Worm (Caenorhabditis elegans) whole organism, L4 larva: ENCODE results near the gene Y49F6B.9.

Experiments
- T20F7.1 ChIP-seq: fragments of 200-800 bp; sonication (Bioruptor generic); optimal IDR thresholded peaks from 2 replicates; lab custom pipeline; 2018; ENCODE audit warnings: mild to moderate bottlenecking, missing genetic modification characterization, missing compliant biosample characterization
- Y48G9A.11 ChIP-seq: fragments of 200-800 bp; sonication (Bioruptor generic); IDR thresholded peaks from 2 replicates; pipeline ENCODE4 v1.3.6; 2022; ENCODE audit warnings: missing genetic modification reagents, missing genetic modification characterization, missing compliant biosample characterization
- aha-1 ChIP-seq: fragments of 150-350 bp; peaks from one replicate; lab custom pipeline; 2014; ENCODE audit warnings: missing biosample characterization, missing genetic modification characterization
- aly-2 ChIP-seq: sonication (generic microtip); optimal IDR thresholded peaks from 2 replicates; lab custom pipeline; 2018; ENCODE audit warnings: missing biosample characterization, missing genetic modification characterization
- ama-1 ChIP-seq: fragments of 150-350 bp; optimal IDR thresholded peaks from 2 replicates; lab custom pipeline; 2014; ENCODE audit warnings: inconsistent platforms, mixed read lengths
- arid-1 ChIP-seq: fragments of 200-800 bp; sonication (Bioruptor generic); conservative IDR thresholded peaks from 2 replicates; pipeline ENCODE4 v1.3.6; 2022; ENCODE audit warnings: missing genetic modification reagents, missing genetic modification characterization, missing compliant biosample characterization
- ceh-44 ChIP-seq: fragments of 200-800 bp; sonication (Bioruptor generic); IDR thresholded peaks from 2 replicates; pipeline ENCODE4 v1.3.6; 2022; ENCODE audit warnings: missing genetic modification reagents, missing genetic modification characterization, missing compliant biosample characterization
- ceh-62 ChIP-seq: sonication (generic microtip); optimal IDR thresholded peaks from 2 replicates; lab custom pipeline; 2017; ENCODE audit warnings: missing biosample characterization, missing genetic modification characterization
- ceh-82 ChIP-seq: sonication (generic microtip); optimal IDR thresholded peaks from 2 replicates; lab custom pipeline; 2017; ENCODE audit warnings: missing biosample characterization, missing genetic modification characterization
- ces-1 ChIP-seq: fragments of 150-350 bp; sonication (generic microtip); optimal IDR thresholded peaks from 4 replicates; lab custom pipeline; 2014; ENCODE audit warnings: missing biosample characterization, missing genetic modification reagents, missing genetic modification characterization
- ctbp-1 ChIP-seq: fragments of 200-800 bp; sonication (Bioruptor generic); IDR thresholded peaks from 2 replicates; pipeline ENCODE4 v1.3.6; 2022; ENCODE audit warnings: missing genetic modification reagents, missing genetic modification characterization, missing compliant biosample characterization
- daf-16 ChIP-seq, 3 experiments: sonication (generic microtip); optimal IDR thresholded peaks; 2 replicates each; lab custom pipeline; 2016 to 2017; ENCODE audit warnings: missing genetic modification characterization in 3 of 3, missing genetic modification reagents in 3 of 3, mild to moderate bottlenecking in 2 of 3, missing compliant biosample characterization in 2 of 3, missing biosample characterization in 1 of 3, moderate library complexity in 1 of 3
- daf-19 ChIP-seq: fragments of 200-800 bp; sonication (Bioruptor generic); conservative IDR thresholded peaks from 2 replicates; pipeline ENCODE4 v1.3.6; 2022; ENCODE audit warnings: missing genetic modification characterization, missing compliant biosample characterization
- daf-8 ChIP-seq: fragments of 200-800 bp; sonication (Bioruptor generic); IDR thresholded peaks from 2 replicates; pipeline ENCODE4 v1.3.6; 2022; ENCODE audit warnings: missing genetic modification characterization, missing compliant biosample characterization
- hlh-30 ChIP-seq: sonication (generic microtip); optimal IDR thresholded peaks from 2 replicates; lab custom pipeline; 2017; ENCODE audit warnings: antibody characterized with exemption, mild to moderate bottlenecking, missing genetic modification characterization, missing compliant biosample characterization; ENCODE audit not compliant: insufficient read depth
- hmg-1.1 ChIP-seq: fragments of 200-800 bp; sonication (Bioruptor generic); IDR thresholded peaks from 2 replicates; pipeline ENCODE4 v1.3.6; 2022; ENCODE audit warnings: missing genetic modification reagents, missing genetic modification characterization, missing compliant biosample characterization
- lin-15B ChIP-seq: fragments of 150-350 bp; sonication (generic microtip); optimal IDR thresholded peaks from 3 replicates; lab custom pipeline; 2014; ENCODE audit warnings: missing biosample characterization, missing genetic modification characterization
- lin-39 ChIP-seq: fragments of 150-350 bp; optimal IDR thresholded peaks from 2 replicates; lab custom pipeline; 2014; ENCODE audit warnings: missing biosample characterization, missing genetic modification reagents, missing genetic modification characterization
- lsy-2 ChIP-seq, 2 experiments: fragments of 150-350 bp in 1 of 2; sonication (generic microtip) in 1 of 2; optimal IDR thresholded peaks; 2 replicates each; lab custom pipeline; 2014 to 2017; ENCODE audit warnings: missing biosample characterization in 2 of 2, missing genetic modification characterization in 2 of 2
- mdt-29 ChIP-seq: fragments of 200-800 bp; sonication (Bioruptor generic); IDR thresholded peaks from 2 replicates; pipeline ENCODE4 v1.3.6; 2022; ENCODE audit warnings: missing genetic modification reagents, missing genetic modification characterization, missing compliant biosample characterization
- mes-2 ChIP-seq: sonication (generic microtip); optimal IDR thresholded peaks from 2 replicates; lab custom pipeline; 2016; ENCODE audit warnings: missing genotype, mild to moderate bottlenecking, missing genetic modification characterization, missing compliant biosample characterization; ENCODE audit not compliant: poor library complexity, severe bottlenecking
- mxl-2 ChIP-seq: fragments of 200-800 bp; sonication (Bioruptor generic); conservative IDR thresholded peaks from 2 replicates; pipeline ENCODE4 v1.3.6; 2022; ENCODE audit warnings: missing genetic modification reagents, missing genetic modification characterization, missing compliant biosample characterization
- nhr-10 ChIP-seq: fragments of 150-350 bp; optimal IDR thresholded peaks from 2 replicates; lab custom pipeline; 2014; ENCODE audit warnings: missing biosample characterization, missing genetic modification characterization
- nhr-11 ChIP-seq: fragments of 150-350 bp; optimal IDR thresholded peaks from 2 replicates; lab custom pipeline; 2014; ENCODE audit warnings: missing biosample characterization, missing genetic modification characterization
- nhr-237 ChIP-seq: sonication (generic microtip); optimal IDR thresholded peaks from 2 replicates; lab custom pipeline; 2017; ENCODE audit warnings: missing biosample characterization, missing genetic modification characterization
- nhr-25 ChIP-seq: sonication (generic microtip); optimal IDR thresholded peaks from 2 replicates; lab custom pipeline; 2017; ENCODE audit warnings: missing genetic modification characterization, mild to moderate bottlenecking, missing compliant biosample characterization, antibody characterized with exemption, moderate library complexity, borderline replicate concordance; ENCODE audit not compliant: insufficient read depth
- nhr-41 ChIP-seq: fragments of 200-800 bp; sonication (Bioruptor generic); IDR thresholded peaks from 2 replicates; pipeline ENCODE4 v1.3.6; 2022; ENCODE audit warnings: missing genetic modification reagents, missing genetic modification characterization, missing compliant biosample characterization
- nhr-48 ChIP-seq: sonication (generic microtip); optimal IDR thresholded peaks from 2 replicates; lab custom pipeline; 2016; ENCODE audit warnings: mild to moderate bottlenecking, missing genetic modification characterization, missing compliant biosample characterization
- nhr-76 ChIP-seq: fragments of 150-350 bp; optimal IDR thresholded peaks from 2 replicates; lab custom pipeline; 2014; ENCODE audit warnings: missing biosample characterization, missing genetic modification characterization
- rbr-2 ChIP-seq: sonication (generic microtip); optimal IDR thresholded peaks from 2 replicates; lab custom pipeline; 2016; ENCODE audit warnings: missing genotype, missing genetic modification characterization, missing compliant biosample characterization
- sdz-12 ChIP-seq: fragments of 200-800 bp; sonication (Bioruptor generic); optimal IDR thresholded peaks from 2 replicates; lab custom pipeline; 2018; ENCODE audit warnings: mild to moderate bottlenecking, missing genetic modification characterization, missing compliant biosample characterization
- spr-3 ChIP-seq: fragments of 200-800 bp; sonication (Bioruptor generic); optimal IDR thresholded peaks from 2 replicates; lab custom pipeline; 2018; ENCODE audit warnings: mild to moderate bottlenecking, missing genetic modification characterization, missing compliant biosample characterization
- tag-97 ChIP-seq: fragments of 200-800 bp; sonication (Bioruptor generic); IDR thresholded peaks from 2 replicates; pipeline ENCODE4 v1.3.6; 2022; ENCODE audit warnings: missing genetic modification characterization, missing compliant biosample characterization
- unc-130 ChIP-seq: sonication (generic microtip); optimal IDR thresholded peaks from 2 replicates; lab custom pipeline; 2016; ENCODE audit warnings: missing genetic modification reagents, missing genetic modification characterization, missing compliant biosample characterization
- unc-39 ChIP-seq: sonication (generic microtip); optimal IDR thresholded peaks from 2 replicates; lab custom pipeline; 2017; ENCODE audit warnings: missing biosample characterization, missing genetic modification characterization
- vab-7 ChIP-seq: fragments of 200-800 bp; sonication (Bioruptor generic); IDR thresholded peaks from 2 replicates; pipeline ENCODE4 v1.3.6; 2022; ENCODE audit warnings: missing genetic modification reagents, missing genetic modification characterization, missing compliant biosample characterization
- zfp-2 ChIP-seq: sonication (generic microtip); optimal IDR thresholded peaks from 2 replicates; lab custom pipeline; 2016; ENCODE audit warnings: mild to moderate bottlenecking, missing genetic modification characterization, missing compliant biosample characterization
- zfp-3 ChIP-seq: fragments of 200-800 bp; sonication (Bioruptor generic); conservative IDR thresholded peaks from 2 replicates; pipeline ENCODE4 v1.3.6; 2022; ENCODE audit warnings: missing genetic modification reagents, missing genetic modification characterization, missing compliant biosample characterization
- zip-2 ChIP-seq: fragments of 150-350 bp; optimal IDR thresholded peaks from 2 replicates; lab custom pipeline; 2014; ENCODE audit warnings: missing biosample characterization, missing genetic modification characterization

Y49F6B.9 gene

DNA sequence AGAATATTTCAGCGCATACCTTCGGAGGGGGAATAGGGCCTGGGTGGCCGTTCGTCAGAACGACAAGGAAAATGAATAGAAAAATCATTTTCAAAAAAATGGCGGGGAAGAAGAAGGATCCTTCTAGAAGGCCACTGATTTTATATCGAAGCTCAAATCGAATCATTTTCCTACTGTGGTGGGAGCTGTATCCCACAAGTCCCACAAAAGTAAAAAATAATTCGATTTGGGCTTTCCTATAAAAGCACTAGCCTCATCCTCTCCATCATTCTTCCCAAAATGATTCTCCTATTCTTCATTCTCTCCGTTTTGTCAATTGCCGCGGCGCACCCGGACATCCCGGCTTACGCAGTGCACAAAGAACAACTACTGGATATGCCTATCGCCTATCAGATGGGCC is 41.0 kb downstream of the Y49F6B.9 start, which contains the start of the genes C16C8.26 and C16C8.19:
TSS of gene C16C8.26 (minus strand) at position 101 of the 400 bp plus-strand sequence.
TSS of gene C16C8.19 (plus strand) at position 279 of the 400 bp plus-strand sequence.
- TF ChIP-seq nhr-48 (no peak), zfp-3 (GFP tag; lab: Robert Waterston, UW) (no peak), mxl-2 (GFP tag; lab: Robert Waterston, UW) (no peak), unc-130 (GFP tag; lab: Kevin White, UChicago) (no peak), zfp-2 (no peak), lsy-2 (tag; optimal IDR thresholded peaks at IDR 0.05; lab: Kevin White, UChicago) (no peak), lin-39 (tag; lab: Kevin White, UChicago) (no peak), unc-39 (tag; lab: Kevin White, UChicago) (no peak), sdz-12 (GFP tag; lab: Kevin White, UChicago) (no peak), aly-2 (tag; lab: Kevin White, UChicago) (no peak), tag-97 (GFP tag; lab: Robert Waterston, UW) (no peak), rbr-2 (tag; lab: Kevin White, UChicago) (no peak)

- no peak for TF ChIP-seq nhr-237
- no peak for TF ChIP-seq hmg-1.1
- no peak for TF ChIP-seq T20F7.1 (GFP tag; lab: Kevin White, UChicago)
- TF ChIP-seq unc-39 (tag; lab: Kevin White, UChicago), result no peak
- no peak for TF ChIP-seq ces-1 (GFP tag; lab: Kevin White, UChicago)
- no peak for TF ChIP-seq ceh-62 (tag; lab: Kevin White, UChicago)
- TF ChIP-seq nhr-25 (tag; lab: Kevin White, UChicago), result no peak
- no peak for TF ChIP-seq arid-1 (GFP tag; lab: Robert Waterston, UW)
- TF ChIP-seq mdt-29 (GFP tag; lab: Robert Waterston, UW), result no peak
- no peak for TF ChIP-seq ama-1
- TF ChIP-seq mes-2 (tag; lab: Kevin White, UChicago), result no peak
- no peak for TF ChIP-seq zip-2
- no peak for TF ChIP-seq daf-8 (GFP tag; lab: Robert Waterston, UW)
- no peak for TF ChIP-seq daf-19 (GFP tag; lab: Robert Waterston, UW)
- no peak for TF ChIP-seq ceh-44 (GFP tag; lab: Robert Waterston, UW)
- TF ChIP-seq aha-1 (tag; lab: Kevin White, UChicago), result no peak
- TF ChIP-seq nhr-11, result no peak
- no peak for TF ChIP-seq lin-39 (tag; lab: Kevin White, UChicago)
- TF ChIP-seq lin-15B, result no peak
- no peak for TF ChIP-seq ctbp-1
- TF ChIP-seq, all 104 proteins: peak for 0
Measured at ce11 chrII:3453521-3453920, 45.7 kb downstream of the Y49F6B.9 start, which contains the start of gene C16C8.11. Gene C16C8.11, plus strand, starts transcription at chrII:3453708.

DNA sequence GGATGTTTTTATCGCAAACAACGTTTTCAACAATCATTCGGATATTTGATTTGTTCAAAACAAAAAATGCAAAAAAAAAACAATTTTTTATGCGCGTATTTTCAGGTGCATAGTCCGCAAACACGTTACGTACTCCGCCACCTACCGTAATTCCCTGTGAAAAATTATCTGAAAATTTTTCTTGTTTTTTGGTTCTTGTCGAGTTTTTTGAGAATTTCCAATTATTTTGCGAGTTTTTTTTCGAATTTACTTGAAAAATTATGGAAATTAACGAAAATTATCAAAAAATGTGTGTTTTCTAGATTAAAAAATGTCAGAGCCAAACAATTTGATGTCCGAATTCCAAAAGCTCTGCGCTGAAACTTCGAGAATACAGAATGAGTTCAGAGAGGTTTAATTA is 46.8 kb downstream of the Y49F6B.9 start, which contains the start of gene C16C8.12:
TSS of gene C16C8.12 (plus strand) at position 301 of the 400 bp plus-strand sequence.
- TF ChIP-seq daf-16 (GFP tag; optimal IDR thresholded peaks at IDR 0.05; lab: Kevin White, UChicago) (no peak), daf-16 (tag; optimal IDR thresholded peaks at IDR 0.05; lab: Kevin White, UChicago) (no peak), vab-7 (GFP tag; lab: Robert Waterston, UW) (no peak), hlh-30 (tag; lab: Kevin White, UChicago) (no peak), Y48G9A.11 (GFP tag; lab: Robert Waterston, UW) (no peak), ceh-82 (tag; lab: Kevin White, UChicago) (no peak), daf-19 (GFP tag; lab: Robert Waterston, UW) (no peak), nhr-41 (no peak), nhr-10 (tag; lab: Kevin White, UChicago) (no peak), tag-97 (GFP tag; lab: Robert Waterston, UW) (no peak), spr-3 (GFP tag; lab: Kevin White, UChicago) (no peak), nhr-76 (tag; lab: Kevin White, UChicago) (no peak)
